Worm (Caenorhabditis elegans) whole organism, L2 larva: Measurements from ENCODE around the gene hmg-1.1.

Source experiments
- C34F6.9 ChIP-seq: fragments of 150-350 bp; optimal IDR thresholded peaks from 2 replicates; lab custom pipeline; 2014; ENCODE audit warnings: missing biosample characterization, missing genetic modification characterization
- R02D3.7 ChIP-seq: fragments of 150-350 bp; optimal IDR thresholded peaks from 2 replicates; lab custom pipeline; 2014; ENCODE audit warnings: missing biosample characterization, missing genetic modification characterization
- aly-2 ChIP-seq: fragments of 150-350 bp; optimal IDR thresholded peaks from 2 replicates; lab custom pipeline; 2014; ENCODE audit warnings: missing biosample characterization, missing genetic modification characterization
- ama-1 ChIP-seq: fragments of 150-350 bp; optimal IDR thresholded peaks from 2 replicates; lab custom pipeline; 2018; ENCODE audit warnings: inconsistent platforms
- ceh-82 ChIP-seq: fragments of 150-350 bp; optimal IDR thresholded peaks from 2 replicates; lab custom pipeline; 2014; ENCODE audit warnings: missing biosample characterization, missing genetic modification characterization
- nhr-11 ChIP-seq: fragments of 150-350 bp; optimal IDR thresholded peaks from 2 replicates; lab custom pipeline; 2014; ENCODE audit warnings: missing biosample characterization, missing genetic modification characterization
- nhr-237 ChIP-seq: fragments of 150-350 bp; optimal IDR thresholded peaks from 2 replicates; lab custom pipeline; 2014; ENCODE audit warnings: missing biosample characterization, missing genetic modification characterization
- snpc-4 ChIP-seq: fragments of 150-350 bp; optimal IDR thresholded peaks from 2 replicates; lab custom pipeline; 2014; ENCODE audit warnings: missing biosample characterization, missing genetic modification characterization
- unc-62 ChIP-seq: fragments of 150-350 bp; optimal IDR thresholded peaks from 2 replicates; lab custom pipeline; 2014; ENCODE audit warnings: missing biosample characterization, missing genetic modification reagents, missing genetic modification characterization
- ztf-11 ChIP-seq: sonication (generic microtip); optimal IDR thresholded peaks from 2 replicates; lab custom pipeline; 2017; ENCODE audit warnings: missing biosample characterization, missing genetic modification characterization

DNA sequence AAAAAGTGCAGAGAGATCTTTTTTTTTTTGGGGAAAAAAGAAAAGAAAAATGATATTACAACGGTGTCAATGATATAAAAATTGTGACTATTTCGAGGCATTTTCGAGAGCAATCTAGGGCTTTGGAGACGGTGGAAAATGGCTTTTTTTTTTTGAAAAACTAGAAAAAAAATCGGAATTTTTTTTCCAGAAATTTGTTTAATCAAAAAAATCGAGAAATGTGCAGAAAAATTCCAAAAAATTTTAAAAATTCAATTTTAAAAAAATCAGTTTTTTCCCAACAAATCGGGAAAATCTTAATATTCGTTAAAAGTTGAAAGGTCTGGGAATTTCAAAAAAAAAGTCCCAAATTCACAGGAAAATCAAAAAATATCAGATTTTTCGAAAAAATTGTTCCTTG lies 6.3 kb downstream of the hmg-1.1 start, which contains the start of gene Y54G11A.19:
- TF ChIP-seq ama-1, result no peak
- TF ChIP-seq nhr-11, result no peak
- TF ChIP-seq unc-62 (GFP tag; lab: Kevin White, UChicago), result no peak
- no peak for TF ChIP-seq C34F6.9 (tag; lab: Kevin White, UChicago)
- no peak for TF ChIP-seq aly-2
- TF ChIP-seq ztf-11 (tag; lab: Kevin White, UChicago), result no peak
- TF ChIP-seq nhr-237 (tag; lab: Kevin White, UChicago), result no peak
- TF ChIP-seq snpc-4 (tag; lab: Kevin White, UChicago), result no peak
- TF ChIP-seq R02D3.7 (tag; lab: Kevin White, UChicago), result no peak
- TF ChIP-seq ceh-82, result no peak
